Worm (Caenorhabditis elegans) whole organism, mixed stage, embryonic: Measurements from ENCODE around the gene acsd-1.

Source experiments
- bed-3 ChIP-seq: fragments of 200-800 bp; sonication (Bioruptor generic); optimal IDR thresholded peaks from 3 replicates; lab custom pipeline; 2018; ENCODE audit warnings: mild to moderate bottlenecking, missing genetic modification characterization, moderate library complexity, missing compliant biosample characterization
- ceh-43 ChIP-seq: fragments of 200-800 bp; sonication (Bioruptor generic); optimal IDR thresholded peaks from 2 replicates; lab custom pipeline; 2018; ENCODE audit warnings: mild to moderate bottlenecking, missing genetic modification characterization, moderate library complexity, missing compliant biosample characterization
- cnd-1 ChIP-seq: fragments of 200-800 bp; sonication (Bioruptor generic); optimal IDR thresholded peaks from 2 replicates; lab custom pipeline; 2018; ENCODE audit warnings: mild to moderate bottlenecking, missing genetic modification characterization, missing compliant biosample characterization
- mab-5 ChIP-seq: fragments of 150-350 bp; optimal IDR thresholded peaks from 2 replicates; lab custom pipeline; 2014; ENCODE audit warnings: missing biosample characterization, missing genetic modification characterization
- nhr-12 ChIP-seq: fragments of 150-350 bp; optimal IDR thresholded peaks from 2 replicates; lab custom pipeline; 2014; ENCODE audit warnings: missing biosample characterization, missing genetic modification characterization
- nhr-237 ChIP-seq: fragments of 150-350 bp; optimal IDR thresholded peaks from 2 replicates; lab custom pipeline; 2014; ENCODE audit warnings: missing biosample characterization, missing genetic modification characterization
- nhr-28 ChIP-seq: fragments of 150-350 bp; optimal IDR thresholded peaks from 2 replicates; lab custom pipeline; 2014; ENCODE audit warnings: missing biosample characterization, missing genetic modification characterization
- nhr-76 ChIP-seq: sonication (generic microtip); optimal IDR thresholded peaks from 2 replicates; lab custom pipeline; 2017; ENCODE audit warnings: missing biosample characterization, missing genetic modification characterization
- unc-39 ChIP-seq: fragments of 150-350 bp; optimal IDR thresholded peaks from 2 replicates; lab custom pipeline; 2014; ENCODE audit warnings: missing biosample characterization, missing genetic modification characterization

DNA sequence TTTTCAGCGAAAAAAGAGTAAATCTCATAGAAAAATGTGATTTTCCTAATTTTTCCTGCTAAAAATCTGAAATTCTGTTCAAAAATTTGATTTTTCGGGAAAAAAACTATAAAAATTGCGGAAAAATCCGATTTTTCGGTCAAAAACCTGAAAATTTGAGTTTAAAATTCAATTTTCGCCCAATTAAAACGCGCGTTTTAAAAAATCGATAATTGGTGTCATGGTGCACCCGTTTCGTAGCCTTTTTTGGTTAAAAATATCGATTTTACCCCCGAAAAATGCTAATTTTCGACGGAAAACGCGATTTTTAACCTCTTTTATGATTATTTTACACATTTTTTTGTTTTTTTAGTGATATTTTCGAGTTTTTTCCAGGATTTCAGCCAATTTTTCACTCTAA lies 31.3 kb upstream of the acsd-1 start:
- TF ChIP-seq ceh-43 (GFP tag; lab: Kevin White, UChicago): no peak
- TF ChIP-seq cnd-1 (tag; lab: Kevin White, UChicago): no peak
- no peak for TF ChIP-seq bed-3 (GFP tag; lab: Kevin White, UChicago)
- TF ChIP-seq nhr-28: no peak
- TF ChIP-seq unc-39 (tag; lab: Kevin White, UChicago): no peak
- no peak for TF ChIP-seq mab-5 (tag; lab: Kevin White, UChicago)
- no peak for TF ChIP-seq nhr-237 (tag; lab: Kevin White, UChicago)
- no peak for TF ChIP-seq nhr-12
- TF ChIP-seq nhr-76 (tag; lab: Kevin White, UChicago): no peak
